Worm (Caenorhabditis elegans) whole organism, early embryonic: ENCODE measurements around the gene math-13.

Source experiments
- B0310.2 ChIP-seq: sonication (generic microtip); optimal IDR thresholded peaks from 2 replicates; lab custom pipeline; 2016; ENCODE audit warnings: mild to moderate bottlenecking, missing genetic modification characterization, missing compliant biosample characterization
- F13C5.2 ChIP-seq: sonication (generic microtip); optimal IDR thresholded peaks from 2 replicates; lab custom pipeline; 2017; ENCODE audit warnings: mild to moderate bottlenecking, missing genetic modification characterization, inconsistent platforms, missing compliant biosample characterization
- aly-1 ChIP-seq: sonication (generic microtip); optimal IDR thresholded peaks from 2 replicates; lab custom pipeline; 2016; ENCODE audit warnings: missing genetic modification characterization, missing compliant biosample characterization
- ama-1 ChIP-seq: fragments of 150-350 bp; optimal IDR thresholded peaks from 2 replicates; lab custom pipeline; 2014
- ceh-13 ChIP-seq: fragments of 200-800 bp; sonication (Bioruptor generic); optimal IDR thresholded peaks from 2 replicates; lab custom pipeline; 2018; ENCODE audit warnings: mild to moderate bottlenecking, missing genetic modification characterization, missing compliant biosample characterization
- ceh-36 ChIP-seq: sonication (generic microtip); optimal IDR thresholded peaks from 2 replicates; lab custom pipeline; 2016; ENCODE audit warnings: missing genetic modification characterization, inconsistent platforms, missing compliant biosample characterization
- ets-7 ChIP-seq: sonication (generic microtip); optimal IDR thresholded peaks from 2 replicates; lab custom pipeline; 2016; ENCODE audit warnings: missing genotype, missing genetic modification characterization, missing compliant biosample characterization
- flt-1 ChIP-seq: fragments of 200-800 bp; sonication (Bioruptor generic); IDR thresholded peaks from 2 replicates; pipeline ENCODE4 v1.3.6; 2022; ENCODE audit warnings: missing genetic modification characterization, missing compliant biosample characterization
- hmbx-1 ChIP-seq: sonication (generic microtip); optimal IDR thresholded peaks from 2 replicates; lab custom pipeline; 2016; ENCODE audit warnings: mild to moderate bottlenecking, missing genetic modification characterization, missing compliant biosample characterization
- hmg-4 ChIP-seq: fragments of 200-800 bp; sonication (Bioruptor generic); optimal IDR thresholded peaks from 2 replicates; lab custom pipeline; 2018; ENCODE audit warnings: mild to moderate bottlenecking, missing genetic modification characterization, missing compliant biosample characterization
- hnd-1 ChIP-seq: sonication (generic microtip); optimal IDR thresholded peaks from 2 replicates; lab custom pipeline; 2016; ENCODE audit warnings: missing genetic modification characterization, missing compliant biosample characterization
- pes-1 ChIP-seq: fragments of 200-800 bp; sonication (Bioruptor generic); IDR thresholded peaks from 2 replicates; pipeline ENCODE4 v1.3.6; 2022; ENCODE audit warnings: missing genetic modification reagents, missing genetic modification characterization, missing compliant biosample characterization
- scrt-1 ChIP-seq: fragments of 200-800 bp; sonication (Bioruptor generic); IDR thresholded peaks from 2 replicates; pipeline ENCODE4 v1.3.6; 2022; ENCODE audit warnings: missing genetic modification characterization, missing compliant biosample characterization
- sea-1 ChIP-seq: fragments of 200-800 bp; sonication (Bioruptor generic); conservative IDR thresholded peaks from 2 replicates; pipeline ENCODE4 v1.3.6; 2022; ENCODE audit warnings: missing genetic modification characterization, missing compliant biosample characterization
- tbx-11 ChIP-seq: fragments of 200-800 bp; sonication (Bioruptor generic); IDR thresholded peaks from 2 replicates; pipeline ENCODE4 v1.3.6; 2022; ENCODE audit warnings: missing genetic modification characterization, missing compliant biosample characterization
- tbx-37 ChIP-seq: fragments of 200-800 bp; sonication (Bioruptor generic); conservative IDR thresholded peaks from 2 replicates; pipeline ENCODE4 v1.3.6; 2022; ENCODE audit warnings: missing genetic modification reagents, missing genetic modification characterization, missing compliant biosample characterization
- tra-4 ChIP-seq: sonication (generic microtip); optimal IDR thresholded peaks from 2 replicates; lab custom pipeline; 2017; ENCODE audit warnings: missing genetic modification characterization, missing compliant biosample characterization

math-13 gene

DNA sequence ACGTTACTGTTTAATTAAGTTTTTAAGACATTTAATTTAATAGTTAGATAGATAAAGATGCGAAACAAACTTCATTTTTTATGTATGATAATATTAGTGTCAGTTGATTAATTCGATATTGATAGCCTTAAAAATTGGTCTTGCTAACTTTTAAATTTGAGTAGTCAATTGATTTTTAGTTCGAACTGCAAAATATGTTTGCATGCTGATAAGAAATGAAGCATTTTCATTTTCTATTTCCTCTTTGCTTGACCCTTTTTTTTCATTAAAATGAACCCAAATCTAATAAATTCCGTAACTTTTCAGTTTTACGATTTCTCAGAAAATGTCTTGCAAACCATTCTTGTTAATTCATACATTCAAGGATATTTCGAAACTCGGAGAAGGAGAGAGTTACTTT lies 29.3 kb downstream of the math-13 start, which contains the start of gene math-22:
math-22 (plus strand) TSS at position 301 of the 400 bp plus-strand sequence.
- TF ChIP-seq tbx-37 (GFP tag; lab: Robert Waterston, UW) (no peak), ets-7 (tag; lab: Kevin White, UChicago) (no peak), ceh-13 (no peak), scrt-1 (GFP tag; lab: Robert Waterston, UW) (no peak), B0310.2 (tag; lab: Kevin White, UChicago) (no peak), F13C5.2 (tag; lab: Kevin White, UChicago) (no peak), hnd-1 (tag; lab: Kevin White, UChicago) (no peak), aly-1 (no peak), hmg-4 (no peak), tra-4 (tag; lab: Kevin White, UChicago) (no peak), tbx-11 (no peak), ama-1 (lab: Kevin White, UChicago) (no peak), hmbx-1 (tag; lab: Kevin White, UChicago) (no peak), ceh-36 (tag; lab: Kevin White, UChicago) (no peak), sea-1 (GFP tag; lab: Robert Waterston, UW) (no peak), flt-1 (GFP tag; lab: Robert Waterston, UW) (no peak)

DNA sequence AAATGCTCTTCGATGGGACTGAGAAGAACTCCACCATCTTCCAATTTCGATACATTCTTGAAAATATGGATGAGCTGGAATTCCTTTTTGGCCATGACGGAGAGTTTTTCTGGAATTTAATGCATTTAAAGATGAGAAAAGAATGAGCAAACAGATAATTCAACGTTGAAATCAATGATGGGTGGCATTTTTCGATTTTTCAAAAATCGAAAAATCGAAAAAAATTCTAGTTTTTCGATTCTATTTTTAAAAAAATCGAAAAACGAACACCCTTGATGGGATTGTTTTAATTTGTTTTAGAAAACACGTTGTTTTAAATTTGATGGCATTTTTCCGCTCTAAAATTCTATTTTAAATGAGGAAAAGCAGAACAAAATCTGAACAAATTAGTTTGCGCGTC lies 37.0 kb downstream of the math-13 start, which contains the start of gene math-31:
math-31 (minus strand) TSS at position 101 of the 400 bp plus-strand sequence.
- TF ChIP-seq hmbx-1 (tag; lab: Kevin White, UChicago), result no peak
- TF ChIP-seq tra-4 (tag; lab: Kevin White, UChicago), result no peak
- TF ChIP-seq tbx-37 (GFP tag; lab: Robert Waterston, UW), result no peak
- no peak for TF ChIP-seq pes-1 (GFP tag; lab: Robert Waterston, UW)
- no peak for TF ChIP-seq ceh-36 (tag; lab: Kevin White, UChicago)
- TF ChIP-seq hnd-1 (tag; lab: Kevin White, UChicago), result no peak

DNA sequence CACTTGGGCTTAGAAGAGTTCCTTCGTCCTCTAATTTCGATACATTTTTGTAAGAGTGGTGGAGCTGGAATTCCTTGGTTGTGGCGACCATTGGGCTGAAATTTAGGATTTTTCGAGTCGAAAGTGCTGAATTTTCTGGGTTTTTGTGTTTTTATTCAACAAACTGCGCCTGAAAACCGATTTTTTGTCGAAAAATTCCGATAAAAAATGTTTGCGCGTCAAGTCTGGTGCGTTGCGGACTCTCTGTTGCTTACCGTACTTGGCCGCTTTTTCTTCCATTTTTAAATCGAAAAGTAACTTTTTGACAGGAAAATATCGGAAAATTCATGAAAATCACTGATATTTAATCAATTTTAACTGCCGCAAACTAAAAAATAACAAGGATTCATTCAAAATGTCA lies 42.1 kb downstream of the math-13 start, which contains the start of gene bath-4:
bath-4 (minus strand) TSS at position 101 of the 400 bp plus-strand sequence.
- TF ChIP-seq flt-1 (GFP tag; lab: Robert Waterston, UW), result no peak
- TF ChIP-seq hmg-4, result no peak
- no peak for TF ChIP-seq tbx-11
- no peak for TF ChIP-seq hmbx-1 (tag; lab: Kevin White, UChicago)
- no peak for TF ChIP-seq B0310.2 (tag; lab: Kevin White, UChicago)
- no peak for TF ChIP-seq ceh-13
- TF ChIP-seq hnd-1 (tag; lab: Kevin White, UChicago), result no peak
- TF ChIP-seq pes-1 (GFP tag; lab: Robert Waterston, UW), result no peak
- no peak for TF ChIP-seq sea-1 (GFP tag; lab: Robert Waterston, UW)
- TF ChIP-seq F13C5.2 (tag; lab: Kevin White, UChicago), result no peak
- TF ChIP-seq ceh-36 (tag; lab: Kevin White, UChicago), result no peak
- TF ChIP-seq ets-7 (tag; lab: Kevin White, UChicago), result no peak
- TF ChIP-seq ama-1 (lab: Kevin White, UChicago), result no peak
- TF ChIP-seq scrt-1 (GFP tag; lab: Robert Waterston, UW), result no peak
- TF ChIP-seq tbx-37 (GFP tag; lab: Robert Waterston, UW), result no peak
- no peak for TF ChIP-seq tra-4 (tag; lab: Kevin White, UChicago)

DNA sequence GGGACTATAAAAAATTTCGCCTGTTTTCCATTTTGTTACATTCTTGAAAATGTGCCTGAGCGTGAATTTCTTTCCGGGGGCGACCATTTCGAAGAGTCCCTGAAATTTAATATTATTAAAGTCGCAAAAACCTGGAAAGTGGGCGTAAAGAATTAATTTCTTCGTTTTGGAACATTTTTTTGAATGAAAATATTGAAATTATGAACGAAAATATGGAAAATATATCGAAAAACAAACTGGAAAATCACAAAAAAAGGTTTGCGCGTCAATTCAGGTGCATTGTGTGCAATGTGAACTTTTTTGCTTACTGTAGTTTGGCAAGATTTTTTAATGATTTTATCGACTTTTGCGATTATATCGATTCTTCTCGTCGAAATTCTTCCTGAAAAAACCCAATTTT lies 45.3 kb downstream of the math-13 start, which contains the start of gene bath-7:
bath-7 (minus strand) TSS at position 101 of the 400 bp plus-strand sequence.
- TF ChIP-seq aly-1 (no peak), sea-1 (GFP tag; lab: Robert Waterston, UW) (no peak), ama-1 (lab: Kevin White, UChicago) (no peak), hmg-4 (no peak), tra-4 (tag; lab: Kevin White, UChicago) (no peak), hnd-1 (tag; lab: Kevin White, UChicago) (no peak), ets-7 (tag; lab: Kevin White, UChicago) (no peak), B0310.2 (tag; lab: Kevin White, UChicago) (no peak), scrt-1 (GFP tag; lab: Robert Waterston, UW) (no peak), ceh-13 (no peak), tbx-37 (GFP tag; lab: Robert Waterston, UW) (no peak), hmbx-1 (tag; lab: Kevin White, UChicago) (no peak), flt-1 (GFP tag; lab: Robert Waterston, UW) (no peak), F13C5.2 (tag; lab: Kevin White, UChicago) (no peak), pes-1 (GFP tag; lab: Robert Waterston, UW) (no peak), tbx-11 (no peak)

DNA sequence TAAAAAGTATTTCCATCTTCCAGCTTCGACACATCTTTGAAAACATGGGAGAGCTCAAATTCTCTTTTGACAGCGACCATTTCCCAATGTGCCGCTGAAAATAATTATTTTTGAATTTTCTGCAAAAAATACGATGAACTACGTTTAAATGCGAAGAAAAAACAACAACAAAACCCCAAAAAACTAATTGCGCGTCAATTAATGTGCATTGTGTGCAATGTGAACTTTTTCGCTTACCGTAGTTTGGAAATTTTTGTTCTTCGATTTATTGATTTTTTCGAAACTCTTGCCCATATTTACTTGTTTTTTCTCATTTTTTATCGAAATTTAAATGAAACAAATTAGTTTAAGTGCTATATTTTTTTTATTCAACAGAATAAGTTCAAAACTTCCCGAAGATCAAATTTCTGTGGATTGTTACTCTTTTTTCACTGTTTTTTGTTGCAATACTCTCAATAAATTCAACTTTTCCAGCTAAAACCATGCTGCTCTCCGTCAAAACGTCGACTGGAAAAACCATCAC lies 47.0 kb downstream of the math-13 start, which contains the start of the genes bath-2 and F52C6.4:
bath-2 (minus strand) TSS at position 101 of the 523 bp plus-strand sequence.
F52C6.4 (plus strand) TSS at position 473 of the 523 bp plus-strand sequence.
- no peak for TF ChIP-seq tbx-11
- no peak for TF ChIP-seq pes-1 (GFP tag; lab: Robert Waterston, UW)
- no peak for TF ChIP-seq B0310.2 (tag; lab: Kevin White, UChicago)

DNA sequence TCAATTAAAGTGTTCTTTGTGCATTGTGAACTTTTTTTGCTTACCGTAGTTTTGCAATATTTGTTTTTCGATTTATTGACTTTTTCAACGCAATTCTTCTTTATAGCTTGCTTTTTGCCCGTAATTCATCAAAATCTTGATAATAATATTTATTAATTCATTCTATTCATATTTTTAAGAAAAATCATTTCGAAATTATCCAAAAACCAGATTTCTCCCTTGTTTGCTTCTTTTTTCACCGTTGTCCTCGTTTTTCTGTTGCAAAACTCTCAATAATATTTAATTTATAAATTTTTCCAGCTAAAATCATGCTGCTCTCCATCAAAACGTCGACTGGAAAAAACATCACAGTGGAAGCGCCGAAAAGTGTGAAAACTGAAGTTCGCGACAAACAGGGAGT lies 48.7 kb downstream of the math-13 start, which contains the start of gene F52C6.3:
F52C6.3 (plus strand) TSS at position 301 of the 400 bp plus-strand sequence.
- TF ChIP-seq pes-1 (GFP tag; lab: Robert Waterston, UW), result no peak
- TF ChIP-seq hmbx-1 (tag; lab: Kevin White, UChicago), result no peak

DNA sequence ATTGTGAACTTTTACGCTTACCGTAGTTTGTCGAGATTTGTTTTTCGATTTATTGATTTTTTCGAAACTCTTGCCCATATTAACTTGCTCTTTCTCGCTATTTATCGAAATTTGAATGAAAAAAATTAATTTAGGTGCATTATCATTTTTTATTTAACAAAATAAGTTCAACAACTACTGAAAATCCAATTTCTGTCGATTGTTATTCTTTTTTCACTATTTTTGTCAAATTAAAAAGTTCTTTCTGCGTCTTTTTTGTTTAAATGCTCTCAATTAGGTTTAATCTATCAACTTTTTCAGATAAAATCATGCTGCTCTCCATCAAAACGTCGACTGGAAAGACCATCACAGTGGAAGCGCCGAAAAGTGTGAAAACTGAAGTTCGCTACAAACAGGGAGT lies 50.4 kb downstream of the math-13 start, which contains the start of gene F52C6.2:
F52C6.2 (plus strand) TSS at position 301 of the 400 bp plus-strand sequence.
- TF ChIP-seq pes-1 (GFP tag; lab: Robert Waterston, UW) (no peak), tra-4 (tag; lab: Kevin White, UChicago) (no peak), hmg-4 (no peak), F13C5.2 (tag; lab: Kevin White, UChicago) (no peak), ets-7 (tag; lab: Kevin White, UChicago) (no peak), aly-1 (no peak), sea-1 (GFP tag; lab: Robert Waterston, UW) (no peak), tbx-37 (GFP tag; lab: Robert Waterston, UW) (no peak), scrt-1 (GFP tag; lab: Robert Waterston, UW) (no peak), ceh-13 (no peak), hmbx-1 (tag; lab: Kevin White, UChicago) (no peak), B0310.2 (tag; lab: Kevin White, UChicago) (no peak), ceh-36 (tag; lab: Kevin White, UChicago) (no peak), ama-1 (lab: Kevin White, UChicago) (no peak), tbx-11 (no peak)
